Worm (Caenorhabditis elegans) whole organism, mixed stage, embryonic: Measurements from ENCODE around the gene F41E7.7.

ENCODE experiments used
- M03D4.4 ChIP-seq: sonication (generic microtip); optimal IDR thresholded peaks from 2 replicates; lab custom pipeline; 2017; ENCODE audit warnings: mild to moderate bottlenecking, missing genetic modification characterization, missing compliant biosample characterization
- ceh-39 ChIP-seq: fragments of 150-350 bp; optimal IDR thresholded peaks from 2 replicates; lab custom pipeline; 2014; ENCODE audit warnings: missing biosample characterization, missing genetic modification characterization
- elt-3 ChIP-seq: fragments of 150-350 bp; optimal IDR thresholded peaks from 2 replicates; lab custom pipeline; 2014; ENCODE audit warnings: missing biosample characterization, missing genetic modification characterization
- ham-2 ChIP-seq: fragments of 200-800 bp; sonication (Bioruptor generic); optimal IDR thresholded peaks from 2 replicates; lab custom pipeline; 2018; ENCODE audit warnings: mild to moderate bottlenecking, missing genetic modification characterization, missing compliant biosample characterization
- lsy-2 ChIP-seq: fragments of 150-350 bp; optimal IDR thresholded peaks from 2 replicates; lab custom pipeline; 2014; ENCODE audit warnings: missing biosample characterization, missing genetic modification characterization
- mab-5 ChIP-seq: fragments of 150-350 bp; optimal IDR thresholded peaks from 2 replicates; lab custom pipeline; 2014; ENCODE audit warnings: missing biosample characterization, missing genetic modification characterization
- mls-2 ChIP-seq: sonication (generic microtip); optimal IDR thresholded peaks from 2 replicates; lab custom pipeline; 2016; ENCODE audit warnings: mild to moderate bottlenecking, missing genetic modification characterization, moderate library complexity, missing compliant biosample characterization
- nhr-12 ChIP-seq: fragments of 150-350 bp; optimal IDR thresholded peaks from 2 replicates; lab custom pipeline; 2014; ENCODE audit warnings: missing biosample characterization, missing genetic modification characterization
- nhr-237 ChIP-seq: fragments of 150-350 bp; optimal IDR thresholded peaks from 2 replicates; lab custom pipeline; 2014; ENCODE audit warnings: missing biosample characterization, missing genetic modification characterization
- nhr-28 ChIP-seq: fragments of 150-350 bp; optimal IDR thresholded peaks from 2 replicates; lab custom pipeline; 2014; ENCODE audit warnings: missing biosample characterization, missing genetic modification characterization
- nhr-76 ChIP-seq: sonication (generic microtip); optimal IDR thresholded peaks from 2 replicates; lab custom pipeline; 2017; ENCODE audit warnings: missing biosample characterization, missing genetic modification characterization
- snpc-4 ChIP-seq: fragments of 150-350 bp; optimal IDR thresholded peaks from 2 replicates; lab custom pipeline; 2014; ENCODE audit warnings: missing biosample characterization, missing genetic modification characterization
- unc-39 ChIP-seq: fragments of 150-350 bp; optimal IDR thresholded peaks from 2 replicates; lab custom pipeline; 2014; ENCODE audit warnings: missing biosample characterization, missing genetic modification characterization
- unc-62 ChIP-seq: fragments of 150-350 bp; optimal IDR thresholded peaks from 2 replicates; lab custom pipeline; 2014; ENCODE audit warnings: missing biosample characterization, missing genetic modification reagents, missing genetic modification characterization

DNA sequence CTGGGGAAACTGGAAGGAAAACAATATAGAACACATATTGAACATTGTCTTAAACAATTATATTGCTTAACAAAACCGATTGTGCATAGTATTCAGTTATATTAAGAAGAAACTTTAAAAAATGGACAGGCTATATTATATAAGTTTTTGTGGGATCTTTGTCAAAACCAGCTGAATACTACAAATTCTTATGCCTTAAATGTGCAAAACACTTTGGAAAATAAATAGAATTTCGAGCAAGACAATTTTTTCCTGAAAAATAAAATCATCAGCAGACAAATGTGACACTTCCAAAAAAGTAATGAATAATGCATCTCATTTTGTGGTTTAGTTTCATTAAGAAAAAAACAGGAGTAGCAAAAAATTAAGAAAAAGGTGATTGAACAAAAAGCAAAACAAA is 10.2 kb upstream of the F41E7.7 start:
- TF ChIP-seq nhr-237 (tag; lab: Kevin White, UChicago): no peak
- TF ChIP-seq nhr-28 (tag; lab: Kevin White, UChicago): no peak
- no peak for TF ChIP-seq nhr-12 (tag; lab: Kevin White, UChicago)
- no peak for TF ChIP-seq unc-62 (GFP tag; lab: Kevin White, UChicago)
- no peak for TF ChIP-seq ham-2 (GFP tag; lab: Kevin White, UChicago)
- TF ChIP-seq ceh-39 (tag; lab: Kevin White, UChicago): no peak
- TF ChIP-seq mls-2 (tag; lab: Kevin White, UChicago): no peak
- TF ChIP-seq snpc-4 (tag; lab: Kevin White, UChicago): no peak
- no peak for TF ChIP-seq M03D4.4 (tag; lab: Kevin White, UChicago)
- no peak for TF ChIP-seq lsy-2
- no peak for TF ChIP-seq mab-5 (tag; lab: Kevin White, UChicago)
- TF ChIP-seq nhr-76 (tag; lab: Kevin White, UChicago): no peak
- TF ChIP-seq unc-39 (tag; lab: Kevin White, UChicago): no peak
- TF ChIP-seq elt-3 (tag; lab: Kevin White, UChicago): no peak
